Worm (Caenorhabditis elegans): Measurements from ENCODE around the gene srsx-7.

The srsx-7 gene

ce11 chrV:7891230-7891629 lies 34.4 kb upstream of the srsx-7 start, which contains the start of gene F40A3.1:
Gene F40A3.1, plus strand, starts transcription at chrV:7891530.
- TF ChIP-seq syd-9 (tag; optimal IDR thresholded peaks at IDR 0.05) (no peak), ets-4 (tag; optimal IDR thresholded peaks at IDR 0.05) (no peak), hlh-6 (tag; optimal IDR thresholded peaks at IDR 0.05) (no peak), T23F11.4 (GFP tag; optimal IDR thresholded peaks at IDR 0.05) (no peak), tbx-7 (tag; optimal IDR thresholded peaks at IDR 0.05) (no peak), ceh-14 (tag; optimal IDR thresholded peaks at IDR 0.05) (no peak), rnt-1 (tag; optimal IDR thresholded peaks at IDR 0.05) (no peak), ceh-30 (tag; optimal IDR thresholded peaks at IDR 0.05) (no peak), ceh-48 (tag; optimal IDR thresholded peaks at IDR 0.05) (no peak), ceh-22 (tag; optimal IDR thresholded peaks at IDR 0.05) (no peak)

ce11 chrV:7893812-7894381 lies 31.7 kb upstream of the srsx-7 start, which contains the start of gene F40A3.6:
Gene F40A3.6, minus strand, starts transcription at chrV:7893862.
- TF ChIP-seq pha-2 (tag; optimal IDR thresholded peaks at IDR 0.05): no peak
- TF ChIP-seq tbx-7 (tag; optimal IDR thresholded peaks at IDR 0.05): no peak
- TF ChIP-seq pha-4 (tag; optimal IDR thresholded peaks at IDR 0.05): no peak
- TF ChIP-seq K02D7.2 (tag; optimal IDR thresholded peaks at IDR 0.05): no peak
- TF ChIP-seq elt-4 (tag; optimal IDR thresholded peaks at IDR 0.05): no peak
- TF ChIP-seq lin-11 (tag; optimal IDR thresholded peaks at IDR 0.05): no peak
- no peak for TF ChIP-seq lim-6 (tag; optimal IDR thresholded peaks at IDR 0.05)
- TF ChIP-seq ceh-30 (tag; optimal IDR thresholded peaks at IDR 0.05): no peak
- TF ChIP-seq pat-9 (tag; optimal IDR thresholded peaks at IDR 0.05): no peak
- no peak for TF ChIP-seq hlh-6 (tag; optimal IDR thresholded peaks at IDR 0.05)
- TF ChIP-seq ceh-6 (GFP tag; optimal IDR thresholded peaks at IDR 0.05): no peak
- no peak for TF ChIP-seq nhr-232 (tag; optimal IDR thresholded peaks at IDR 0.05)
- no peak for TF ChIP-seq C08G9.2 (tag; optimal IDR thresholded peaks at IDR 0.05)
- TF ChIP-seq ttx-3 (tag; optimal IDR thresholded peaks at IDR 0.05): no peak
- TF ChIP-seq ets-4 (tag; optimal IDR thresholded peaks at IDR 0.05): no peak

ce11 chrV:7899761-7900160 lies 25.8 kb upstream of the srsx-7 start, which contains the start of gene F40A3.7:
Gene F40A3.7, minus strand, starts transcription at chrV:7899861.
- TF ChIP-seq eyg-1 (tag; optimal IDR thresholded peaks at IDR 0.05): no peak
- no peak for TF ChIP-seq syd-9 (tag; optimal IDR thresholded peaks at IDR 0.05)

ce11 chrV:7901222-7901621 lies 24.4 kb upstream of the srsx-7 start:
- TF ChIP-seq elt-2 (tag; optimal IDR thresholded peaks at IDR 0.05) (no peak), lim-6 (tag; optimal IDR thresholded peaks at IDR 0.05) (no peak), ceh-30 (tag; optimal IDR thresholded peaks at IDR 0.05) (no peak), pros-1 (tag; optimal IDR thresholded peaks at IDR 0.05) (no peak), gmeb-2 (tag; optimal IDR thresholded peaks at IDR 0.05) (no peak), ceh-19 (GFP tag; optimal IDR thresholded peaks at IDR 0.05) (no peak), npax-4 (tag; optimal IDR thresholded peaks at IDR 0.05) (no peak), unc-55 (GFP tag; optimal IDR thresholded peaks at IDR 0.05) (no peak), ceh-9 (tag; optimal IDR thresholded peaks at IDR 0.05) (no peak), hlh-30 (tag; optimal IDR thresholded peaks at IDR 0.05; ENCODE audit: insufficient read depth) (no peak), C08G9.2 (tag; optimal IDR thresholded peaks at IDR 0.05) (no peak), zip-5 (tag; optimal IDR thresholded peaks at IDR 0.05) (no peak), C38D4.7 (GFP tag; optimal IDR thresholded peaks at IDR 0.05) (no peak), ceh-22 (tag; optimal IDR thresholded peaks at IDR 0.05) (no peak), sox-4 (tag; optimal IDR thresholded peaks at IDR 0.05) (no peak), fkh-10 (GFP tag; optimal IDR thresholded peaks at IDR 0.05) (no peak), unc-42 (tag; optimal IDR thresholded peaks at IDR 0.05) (no peak), syd-9 (tag; optimal IDR thresholded peaks at IDR 0.05) (no peak)
